Fruit fly (Drosophila melanogaster) whole organism, adult: ENCODE measurements around the gene CG13894.

Experiments used
- CG11617 ChIP-seq: fragments of 200-800 bp; sonication (Bioruptor generic); optimal IDR thresholded peaks from 2 replicates; lab custom pipeline; 2017; ENCODE audit warnings: mild to moderate bottlenecking, missing biosample characterization, missing genetic modification reagents, missing genetic modification characterization
- CG12768 ChIP-seq: fragments of 200-800 bp; sonication (Bioruptor generic); optimal IDR thresholded peaks from 2 replicates; lab custom pipeline; 2017; ENCODE audit warnings: missing biosample characterization, missing genetic modification characterization, mild to moderate bottlenecking, moderate library complexity, missing genetic modification reagents
- CG14711 ChIP-seq: fragments of 200-800 bp; sonication (Bioruptor generic); optimal IDR thresholded peaks from 2 replicates; lab custom pipeline; 2018; ENCODE audit warnings: missing biosample characterization, mild to moderate bottlenecking, missing genetic modification characterization, moderate library complexity
- CG1620 ChIP-seq: fragments of 200-800 bp; sonication (Bioruptor generic); optimal IDR thresholded peaks from 2 replicates; lab custom pipeline; 2016; ENCODE audit warnings: missing biosample characterization, missing genetic modification characterization
- CG33017 ChIP-seq: fragments of 200-800 bp; sonication (Bioruptor generic); optimal IDR thresholded peaks from 2 replicates; lab custom pipeline; 2018; ENCODE audit warnings: missing biosample characterization, mild to moderate bottlenecking, missing genetic modification characterization, moderate library complexity
- CG5204 ChIP-seq: fragments of 200-800 bp; sonication (Bioruptor generic); optimal IDR thresholded peaks from 2 replicates; lab custom pipeline; 2016; ENCODE audit warnings: missing biosample characterization, missing genetic modification characterization
- CG7045 ChIP-seq: fragments of 200-800 bp; sonication (Bioruptor generic); optimal IDR thresholded peaks from 2 replicates; lab custom pipeline; 2017; ENCODE audit warnings: missing biosample characterization, mild to moderate bottlenecking, missing genetic modification characterization
- CG7101 ChIP-seq: fragments of 200-800 bp; sonication (Bioruptor generic); optimal IDR thresholded peaks from 2 replicates; lab custom pipeline; 2018; ENCODE audit warnings: missing biosample characterization, mild to moderate bottlenecking, missing genetic modification characterization, moderate library complexity
- Clk ChIP-seq: fragments of 200-800 bp; sonication (Bioruptor generic); optimal IDR thresholded peaks from 2 replicates; lab custom pipeline; 2017; ENCODE audit warnings: missing biosample characterization, missing genetic modification characterization
- Crg-1 ChIP-seq: fragments of 200-800 bp; sonication (Bioruptor generic); optimal IDR thresholded peaks from 2 replicates; lab custom pipeline; 2016; ENCODE audit warnings: missing biosample characterization, missing genetic modification characterization
- Hr96 ChIP-seq: fragments of 200-800 bp; sonication (Bioruptor generic); optimal IDR thresholded peaks from 2 replicates; lab custom pipeline; 2016; ENCODE audit warnings: missing biosample characterization, missing genetic modification characterization
- Mnt ChIP-seq: fragments of 200-800 bp; sonication (Bioruptor generic); optimal IDR thresholded peaks from 2 replicates; lab custom pipeline; 2016; ENCODE audit warnings: missing biosample characterization, mild to moderate bottlenecking, missing genetic modification characterization
- bab1 ChIP-seq: fragments of 200-800 bp; sonication (Bioruptor generic); optimal IDR thresholded peaks from 3 replicates; lab custom pipeline; 2019; ENCODE audit warnings: missing biosample characterization, mild to moderate bottlenecking, missing genetic modification characterization, moderate library complexity
- cic ChIP-seq: fragments of 200-800 bp; sonication (Bioruptor generic); optimal IDR thresholded peaks from 2 replicates; lab custom pipeline; 2017; ENCODE audit warnings: missing biosample characterization, mild to moderate bottlenecking, missing genetic modification characterization, moderate library complexity
- cnc ChIP-seq, 2 experiments: fragments of >200 bp; optimal IDR thresholded peaks; 2 replicates each; lab custom pipeline; 2017
- kay ChIP-seq: fragments of 200-800 bp; sonication (Bioruptor generic); peaks from one replicate; lab custom pipeline; 2016; ENCODE audit warnings: missing biosample characterization, missing genetic modification characterization, borderline replicate concordance
- ovo ChIP-seq: fragments of 200-800 bp; sonication (Bioruptor generic); optimal IDR thresholded peaks from 2 replicates; lab custom pipeline; 2016; ENCODE audit warnings: missing biosample characterization, missing genetic modification characterization
- pad ChIP-seq: fragments of 200-800 bp; sonication (Bioruptor generic); optimal IDR thresholded peaks from 3 replicates; lab custom pipeline; 2017; ENCODE audit warnings: missing biosample characterization, missing genetic modification characterization, mild to moderate bottlenecking, moderate library complexity, missing genetic modification reagents
- tj ChIP-seq: fragments of 200-800 bp; sonication (Bioruptor generic); optimal IDR thresholded peaks from 3 replicates; lab custom pipeline; 2017; ENCODE audit warnings: missing biosample characterization, mild to moderate bottlenecking, missing genetic modification characterization, moderate library complexity
- toe ChIP-seq: fragments of 200-800 bp; sonication (Bioruptor generic); optimal IDR thresholded peaks from 2 replicates; lab custom pipeline; 2016; ENCODE audit warnings: missing biosample characterization, missing genetic modification characterization

The CG13894 gene

DNA sequence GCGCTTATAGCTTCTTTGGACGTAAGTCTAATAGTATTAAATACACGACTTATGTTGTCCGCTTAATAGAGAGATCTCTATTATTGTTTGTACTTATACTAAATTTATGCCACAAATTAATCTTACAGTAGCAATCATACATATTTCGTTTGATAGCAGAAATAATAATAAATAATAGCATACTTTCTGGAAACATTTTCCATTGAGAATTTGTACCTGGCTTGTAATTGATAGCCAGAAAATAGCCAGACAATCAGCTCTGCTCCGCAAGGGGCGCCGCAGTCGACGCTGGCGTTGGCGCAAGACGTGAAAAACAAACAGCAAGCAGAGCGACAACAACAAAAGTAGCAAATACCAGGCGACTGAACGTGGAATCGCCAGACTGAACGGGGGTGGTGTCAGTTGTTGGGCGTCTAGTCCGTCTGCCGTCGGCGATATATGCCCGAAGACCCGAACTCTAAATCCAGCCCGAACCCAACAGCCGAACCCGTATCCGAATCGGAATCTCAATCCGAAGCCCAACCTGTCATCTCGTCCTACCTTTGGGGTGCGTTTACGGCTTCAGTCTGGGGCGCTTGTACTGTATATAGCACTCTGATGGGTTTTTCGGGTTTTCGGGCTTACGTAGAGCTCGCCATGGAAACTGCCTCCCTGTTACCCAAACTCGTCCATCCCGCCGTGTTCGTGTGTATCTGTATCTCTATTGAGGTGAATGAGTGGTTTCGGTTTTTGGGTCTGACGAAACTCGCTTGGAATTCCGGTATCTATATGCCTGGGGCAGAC, 615 bp upstream of the CG13894 start:
- no peak for TF ChIP-seq CG11617
- no peak for TF ChIP-seq ovo (GFP tag; lab: Kevin White, UChicago)

dm6 chr3L:697724-698123, 1.2 kb downstream of the CG13894 start:
- TF ChIP-seq CG7045 (GFP tag; lab: Kevin White, UChicago) (no peak), CG11617 (no peak), CG5204 (no peak), cnc (optimal IDR thresholded peaks at IDR 0.05; lab: Kevin White, UChicago) (no peak), bab1 (GFP tag; lab: Kevin White, UChicago) (no peak), Hr96 (GFP tag; lab: Kevin White, UChicago) (no peak), ovo (GFP tag; lab: Kevin White, UChicago) (no peak), Clk (GFP tag; lab: Kevin White, UChicago) (no peak), CG14711 (tag; lab: Kevin White, UChicago) (no peak), pad (GFP tag; lab: Kevin White, UChicago) (no peak)

dm6 chr3L:697055-697427, 1.9 kb downstream of the CG13894 start:
- no peak for TF ChIP-seq tj
- no peak for TF ChIP-seq kay (GFP tag; lab: Kevin White, UChicago)
- TF ChIP-seq pad (GFP tag; lab: Kevin White, UChicago): no peak
- no peak for TF ChIP-seq CG11617
- TF ChIP-seq Crg-1: no peak
- TF ChIP-seq CG7045 (GFP tag; lab: Kevin White, UChicago): no peak
- TF ChIP-seq cnc (optimal IDR thresholded peaks at IDR 0.05; lab: Kevin White, UChicago): no peak
- TF ChIP-seq toe: no peak
- no peak for TF ChIP-seq bab1 (GFP tag; lab: Kevin White, UChicago)
- no peak for TF ChIP-seq CG5204
- TF ChIP-seq CG33017 (tag; lab: Kevin White, UChicago): no peak
- TF ChIP-seq CG7101: no peak
- TF ChIP-seq Hr96 (GFP tag; lab: Kevin White, UChicago): no peak
- no peak for TF ChIP-seq Clk (GFP tag; lab: Kevin White, UChicago)
- no peak for TF ChIP-seq CG14711 (tag; lab: Kevin White, UChicago)
- TF ChIP-seq CG12768 (GFP tag; lab: Kevin White, UChicago): no peak
- no peak for TF ChIP-seq ovo (GFP tag; lab: Kevin White, UChicago)
- no peak for TF ChIP-seq cic (GFP tag; lab: Kevin White, UChicago)
- no peak for TF ChIP-seq CG1620 (GFP tag; lab: Kevin White, UChicago)

DNA sequence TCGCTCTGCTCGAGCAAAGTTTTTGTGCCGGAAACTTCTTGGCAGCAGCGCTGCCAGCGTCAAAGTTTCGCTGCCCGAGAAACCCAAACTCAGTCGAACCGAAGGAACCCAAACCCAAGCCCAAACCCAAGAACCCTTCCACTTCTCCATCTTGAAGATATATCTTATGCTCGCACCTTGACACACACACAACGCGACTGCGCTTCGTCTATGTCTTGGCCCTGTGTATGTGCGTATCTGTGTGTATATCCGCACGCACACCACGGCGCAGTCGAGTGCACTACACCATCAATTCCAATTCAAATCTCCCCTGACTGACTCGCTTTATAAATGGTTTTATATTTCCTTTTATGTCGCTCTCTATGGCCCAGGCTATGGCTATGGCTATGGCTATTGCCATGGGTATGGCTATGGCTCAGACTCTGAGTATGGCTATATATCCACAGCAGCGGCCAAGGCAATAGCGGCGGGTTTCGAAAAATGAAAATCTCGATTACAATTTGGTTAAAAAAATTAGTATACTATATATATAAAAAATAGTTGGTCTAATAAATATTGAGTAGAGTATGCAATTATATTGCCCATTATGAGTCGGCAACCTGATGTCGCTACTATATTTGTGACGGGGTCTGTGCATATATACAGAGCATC, 2.4 kb downstream of the CG13894 start:
- TF ChIP-seq CG14711 (tag; lab: Kevin White, UChicago) (peak; percentile 54), CG11617 (no peak), cic (GFP tag; lab: Kevin White, UChicago) (no peak), CG33017 (tag; lab: Kevin White, UChicago) (peak; percentile 58), ovo (GFP tag; lab: Kevin White, UChicago) (no peak), pad (GFP tag; lab: Kevin White, UChicago) (peak; percentile 11), CG5204 (peak; percentile 31), Clk (GFP tag; lab: Kevin White, UChicago) (no peak), toe (no peak), CG12768 (GFP tag; lab: Kevin White, UChicago) (peak; percentile 51), Crg-1 (no peak), Hr96 (GFP tag; lab: Kevin White, UChicago) (no peak), CG7101 (peak; percentile 58), CG1620 (GFP tag; lab: Kevin White, UChicago) (no peak), cnc (optimal IDR thresholded peaks at IDR 0.05; lab: Kevin White, UChicago) (no peak), bab1 (GFP tag; lab: Kevin White, UChicago) (no peak), CG7045 (GFP tag; lab: Kevin White, UChicago) (peak; percentile 63), Mnt (GFP tag; lab: Kevin White, UChicago) (no peak), kay (GFP tag; lab: Kevin White, UChicago) (peak; percentile 32), tj (no peak)

DNA sequence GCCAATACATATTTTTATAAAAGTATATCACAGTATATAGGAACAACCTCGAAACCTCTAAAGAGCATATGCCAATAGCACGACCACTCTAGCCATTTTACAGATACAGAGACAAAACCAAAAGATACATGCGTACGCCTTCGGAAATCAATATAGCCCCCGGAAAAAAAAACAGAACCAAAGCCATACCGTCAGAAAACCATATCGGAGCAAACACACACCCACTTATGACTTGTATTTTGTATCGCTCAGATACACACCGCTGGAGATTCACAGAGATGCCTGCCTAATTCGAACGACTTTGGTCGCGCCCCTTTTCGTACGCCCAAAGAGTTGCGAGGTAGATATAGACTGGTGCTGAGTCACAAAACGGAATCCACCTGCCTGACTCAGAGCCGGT, 3.4 kb downstream of the CG13894 start:
- TF ChIP-seq Crg-1 (no peak), Clk (GFP tag; lab: Kevin White, UChicago) (no peak), CG7101 (no peak), CG1620 (GFP tag; lab: Kevin White, UChicago) (no peak), CG11617 (no peak), CG33017 (tag; lab: Kevin White, UChicago) (no peak), Hr96 (GFP tag; lab: Kevin White, UChicago) (no peak), kay (GFP tag; lab: Kevin White, UChicago) (no peak), cnc (optimal IDR thresholded peaks at IDR 0.05; lab: Kevin White, UChicago) (no peak), toe (no peak), pad (GFP tag; lab: Kevin White, UChicago) (no peak), Mnt (GFP tag; lab: Kevin White, UChicago) (no peak), CG14711 (tag; lab: Kevin White, UChicago) (no peak), cic (GFP tag; lab: Kevin White, UChicago) (no peak)

DNA sequence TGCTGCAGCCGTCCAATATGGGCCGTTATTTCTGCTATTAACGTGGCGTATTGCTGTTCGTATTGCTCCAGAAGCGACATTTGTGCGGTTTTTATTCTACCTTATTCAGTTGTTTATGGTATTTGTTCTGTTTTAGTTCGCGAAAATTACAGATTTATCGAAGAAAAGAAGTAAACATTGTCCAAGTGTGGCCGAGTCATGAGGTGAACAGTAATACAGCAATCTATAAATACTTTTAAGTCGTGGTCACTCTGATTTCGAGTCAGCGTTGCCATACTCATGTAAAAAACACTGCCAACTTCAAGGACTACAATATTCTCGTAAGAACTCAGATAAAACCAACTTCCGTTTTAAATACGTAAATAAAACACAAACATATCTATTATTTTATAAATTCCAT, 6.2 kb downstream of the CG13894 start, which contains the start of gene Vti1a:
Gene Vti1a, minus strand, starts transcription at position 221 of the 400 bp plus-strand sequence.
- TF ChIP-seq ovo (GFP tag; lab: Kevin White, UChicago) (no peak), bab1 (GFP tag; lab: Kevin White, UChicago) (peak; percentile 36), Hr96 (GFP tag; lab: Kevin White, UChicago) (no peak)
